Worm (Caenorhabditis elegans) whole organism, young adult: ENCODE measurements around the gene D1005.5.

Source experiments
- let-526 ChIP-seq: fragments of 200-800 bp; sonication (Bioruptor generic); IDR thresholded peaks from 2 replicates; pipeline ENCODE4 v1.3.6; 2022; ENCODE audit warnings: missing genetic modification reagents, missing genetic modification characterization, missing compliant biosample characterization
- unc-62 ChIP-seq: fragments of 150-350 bp; optimal IDR thresholded peaks from 2 replicates; lab custom pipeline; 2014; ENCODE audit warnings: missing biosample characterization, missing genetic modification reagents, missing genetic modification characterization

DNA sequence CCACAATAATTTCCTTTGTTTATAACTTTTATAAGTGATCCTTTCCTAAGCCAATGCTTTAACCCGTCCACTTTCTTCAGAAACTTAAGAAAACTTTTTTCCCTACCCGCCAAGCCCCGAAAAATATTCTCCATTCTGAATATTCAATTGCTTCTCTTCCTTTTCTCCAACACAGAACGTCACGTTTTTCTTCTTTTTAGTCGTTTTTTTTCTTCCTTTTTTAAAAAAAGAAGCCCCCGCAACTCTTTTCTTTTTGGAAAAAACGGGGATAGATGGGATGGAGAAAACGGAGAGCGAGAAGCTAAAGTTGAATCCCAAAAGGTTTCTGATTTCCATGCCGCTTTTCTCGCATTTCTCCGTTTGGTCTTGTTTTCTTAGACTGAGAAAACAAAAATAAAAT is 5.8 kb upstream of the D1005.5 start:
- no peak for TF ChIP-seq let-526 (GFP tag; lab: Robert Waterston, UW)
- no peak for TF ChIP-seq unc-62 (GFP tag; lab: Kevin White, UChicago)
